Fruit fly (Drosophila melanogaster) whole organism: Measurements from ENCODE around the gene betaGlu.

Source experiments
- CG8478 ChIP-seq: fragments of >200 bp; optimal IDR thresholded peaks from 2 replicates; lab custom pipeline; 2018; ENCODE audit warnings: inconsistent platforms
- Dll ChIP-seq: fragments of >200 bp; optimal IDR thresholded peaks from 2 replicates; lab custom pipeline; 2017
- EcR ChIP-seq, 2 experiments: fragments of >200 bp; optimal IDR thresholded peaks; 2 replicates each; lab custom pipeline; 2017; ENCODE audit warnings: missing biosample characterization in 2 of 2, missing genetic modification characterization in 2 of 2, missing genetic modification reagents in 2 of 2
- psq ChIP-seq: fragments of >200 bp; optimal IDR thresholded peaks from 2 replicates; lab custom pipeline; 2017

DNA sequence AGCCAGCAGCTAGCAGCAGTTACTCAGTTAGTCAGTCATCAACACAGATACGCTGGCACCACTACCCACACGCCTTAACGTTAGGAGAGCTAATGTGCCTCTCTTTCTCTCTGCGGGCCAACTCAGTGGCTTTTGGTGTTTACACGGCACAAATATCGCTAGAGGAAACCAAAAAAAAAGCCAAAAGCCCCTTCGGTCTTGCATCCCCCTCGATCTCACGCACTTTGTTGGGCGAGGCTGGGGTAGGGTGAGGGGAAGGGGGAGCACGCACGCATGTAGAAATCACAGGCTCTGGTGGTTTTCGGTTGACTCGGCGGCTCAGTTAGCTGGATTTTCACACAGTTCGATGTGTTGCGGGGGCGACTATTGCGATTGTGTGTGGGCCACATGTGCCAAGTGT, 49.7 kb downstream of the betaGlu start:
- TF ChIP-seq psq (no peak), EcR (GFP tag; optimal IDR thresholded peaks at IDR 0.05; lab: Kevin White, UChicago) (no peak), CG8478 (lab: Kevin White, UChicago) (no peak), Dll (lab: Kevin White, UChicago) (no peak)
